Worm (Caenorhabditis elegans) whole organism, L4 larva: ENCODE measurements around the gene igdb-1.

Experiments
- T26A8.4 ChIP-seq: fragments of 200-800 bp; sonication (Bioruptor generic); IDR thresholded peaks from 2 replicates; pipeline ENCODE4 v1.3.6; 2022; ENCODE audit warnings: missing genetic modification characterization, missing compliant biosample characterization
- Y5F2A.4 ChIP-seq: fragments of 200-800 bp; sonication (Bioruptor generic); optimal IDR thresholded peaks from 2 replicates; lab custom pipeline; 2018; ENCODE audit warnings: mild to moderate bottlenecking, missing genetic modification characterization, missing compliant biosample characterization
- aha-1 ChIP-seq: fragments of 150-350 bp; peaks from one replicate; lab custom pipeline; 2014; ENCODE audit warnings: missing biosample characterization, missing genetic modification characterization
- ama-1 ChIP-seq: fragments of 150-350 bp; optimal IDR thresholded peaks from 2 replicates; lab custom pipeline; 2014; ENCODE audit warnings: inconsistent platforms, mixed read lengths
- fkh-10 ChIP-seq: fragments of 150-350 bp; optimal IDR thresholded peaks from 2 replicates; lab custom pipeline; 2014; ENCODE audit warnings: missing biosample characterization, missing genetic modification reagents, missing genetic modification characterization
- fos-1 ChIP-seq: fragments of 150-350 bp; optimal IDR thresholded peaks from 2 replicates; lab custom pipeline; 2014; ENCODE audit warnings: missing biosample characterization, missing genetic modification characterization
- hif-1 ChIP-seq, 2 experiments: sonication (generic microtip); optimal IDR thresholded peaks; 2 replicates each; lab custom pipeline; 2016 to 2017; ENCODE audit warnings: missing compliant biosample characterization in 2 of 2, missing genetic modification characterization in 2 of 2, missing genetic modification reagents in 2 of 2, missing genotype in 2 of 2, mild to moderate bottlenecking in 1 of 2
- hlh-30 ChIP-seq: sonication (generic microtip); optimal IDR thresholded peaks from 2 replicates; lab custom pipeline; 2017; ENCODE audit warnings: antibody characterized with exemption, mild to moderate bottlenecking, missing genetic modification characterization, missing compliant biosample characterization; ENCODE audit not compliant: insufficient read depth
- lim-7 ChIP-seq: fragments of 200-800 bp; sonication (Bioruptor generic); IDR thresholded peaks from 2 replicates; pipeline ENCODE4 v1.3.6; 2022; ENCODE audit warnings: missing genetic modification characterization, missing compliant biosample characterization
- nhr-28 ChIP-seq: fragments of 150-350 bp; optimal IDR thresholded peaks from 2 replicates; lab custom pipeline; 2014; ENCODE audit warnings: missing biosample characterization, missing genetic modification characterization
- unc-39 ChIP-seq: sonication (generic microtip); optimal IDR thresholded peaks from 2 replicates; lab custom pipeline; 2017; ENCODE audit warnings: missing biosample characterization, missing genetic modification characterization

DNA sequence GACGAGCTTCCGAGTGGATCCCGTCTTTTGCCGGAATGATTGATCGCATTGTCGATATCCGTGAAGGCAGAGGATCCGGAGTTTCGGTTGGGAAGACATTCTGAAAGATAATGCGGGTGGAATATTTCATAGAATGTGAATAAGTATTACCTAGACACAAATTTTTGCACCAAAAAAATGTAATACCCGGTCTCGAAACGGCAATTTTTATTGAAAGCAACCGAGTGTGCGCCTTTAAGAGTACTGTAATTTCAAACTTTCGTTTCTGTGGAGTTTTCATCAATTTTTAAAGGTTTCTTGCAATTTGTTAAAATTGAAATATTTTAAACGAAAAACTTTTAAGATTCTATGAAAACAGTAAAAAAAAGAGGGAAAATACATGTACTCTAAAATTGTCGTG lies 34.9 kb upstream of the igdb-1 start, which contains the start of gene C25G4.2:
- TF ChIP-seq nhr-28 (tag; lab: Kevin White, UChicago) = no peak
- TF ChIP-seq T26A8.4 (GFP tag; lab: Robert Waterston, UW) = no peak
- peak; percentile 96 for TF ChIP-seq aha-1
- no peak for TF ChIP-seq ama-1 (lab: Kevin White, UChicago)
- no peak for TF ChIP-seq lim-7 (GFP tag; lab: Robert Waterston, UW)
- TF ChIP-seq hlh-30 (tag; lab: Kevin White, UChicago) = no peak
- no peak for TF ChIP-seq fkh-10
- no peak for TF ChIP-seq Y5F2A.4 (GFP tag; lab: Kevin White, UChicago)
- TF ChIP-seq fos-1 = no peak
- TF ChIP-seq unc-39 (tag; lab: Kevin White, UChicago) = no peak
- TF ChIP-seq hif-1 (tag; optimal IDR thresholded peaks at IDR 0.05; lab: Kevin White, UChicago) = no peak
